Fruit fly (Drosophila melanogaster) whole organism, embryonic: ENCODE results near the gene CG33158.

Source experiments
- Asciz ChIP-seq: fragments of 200-800 bp; sonication (Bioruptor generic); optimal IDR thresholded peaks from 2 replicates; lab custom pipeline; 2017; ENCODE audit warnings: missing biosample characterization, mild to moderate bottlenecking, missing genetic modification characterization, missing genetic modification reagents
- BEAF-32 ChIP-seq: fragments of 200-800 bp; sonication (Bioruptor generic); optimal IDR thresholded peaks from 3 replicates; lab custom pipeline; 2017; ENCODE audit warnings: missing biosample characterization, missing genetic modification characterization, mild to moderate bottlenecking, moderate library complexity, missing genetic modification reagents
- CG12155 ChIP-seq: fragments of 200-800 bp; sonication (Bioruptor generic); optimal IDR thresholded peaks from 3 replicates; lab custom pipeline; 2016; ENCODE audit warnings: missing biosample characterization, missing genetic modification characterization
- CG12236 ChIP-seq: fragments of 200-800 bp; sonication (Bioruptor generic); optimal IDR thresholded peaks from 2 replicates; lab custom pipeline; 2016; ENCODE audit warnings: missing biosample characterization, missing genetic modification characterization
- CG12391 ChIP-seq: fragments of 200-800 bp; sonication (Bioruptor generic); optimal IDR thresholded peaks from 3 replicates; lab custom pipeline; 2018; ENCODE audit warnings: missing biosample characterization, mild to moderate bottlenecking, missing genetic modification characterization, moderate library complexity
- CG13424 ChIP-seq: fragments of 200-800 bp; sonication (Bioruptor generic); optimal IDR thresholded peaks from 2 replicates; lab custom pipeline; 2019; ENCODE audit warnings: missing biosample characterization, mild to moderate bottlenecking, missing genetic modification characterization, moderate library complexity
- CG13775 ChIP-seq: fragments of 200-800 bp; sonication (Bioruptor generic); optimal IDR thresholded peaks from 3 replicates; lab custom pipeline; 2017; ENCODE audit warnings: missing biosample characterization, mild to moderate bottlenecking, missing genetic modification characterization
- CG17361 ChIP-seq: fragments of 200-800 bp; sonication (Bioruptor generic); IDR thresholded peaks from 3 replicates; pipeline ENCODE4 v1.3.6; 2022; ENCODE audit warnings: missing biosample characterization, missing genetic modification characterization
- CG17802 ChIP-seq: fragments of 200-800 bp; sonication (Bioruptor generic); optimal IDR thresholded peaks from 2 replicates; lab custom pipeline; 2018; ENCODE audit warnings: missing biosample characterization, mild to moderate bottlenecking, missing genetic modification characterization, moderate library complexity
- CG31441 ChIP-seq: fragments of 200-800 bp; sonication (Bioruptor generic); IDR thresholded peaks from 2 replicates; pipeline ENCODE4 v1.3.6; 2022; ENCODE audit warnings: missing biosample characterization, missing genetic modification characterization
- CG32532 ChIP-seq: fragments of 200-800 bp; sonication (Bioruptor generic); IDR thresholded peaks from 2 replicates; pipeline ENCODE4 v1.3.6; 2022; ENCODE audit warnings: missing biosample characterization, missing genetic modification characterization
- CG43689 ChIP-seq: fragments of 200-800 bp; sonication (Bioruptor generic); IDR thresholded peaks from 2 replicates; pipeline ENCODE4 v1.3.6; 2022; ENCODE audit warnings: missing biosample characterization, missing genetic modification characterization
- CG5180 ChIP-seq: fragments of 200-800 bp; sonication (Bioruptor generic); optimal IDR thresholded peaks from 3 replicates; lab custom pipeline; 2017; ENCODE audit warnings: missing biosample characterization, missing genetic modification characterization, mild to moderate bottlenecking, moderate library complexity, missing genetic modification reagents
- CG5245 ChIP-seq: fragments of 200-800 bp; sonication (Bioruptor generic); optimal IDR thresholded peaks from 3 replicates; lab custom pipeline; 2016; ENCODE audit warnings: missing biosample characterization, missing genetic modification characterization
- CG6254 ChIP-seq: fragments of 200-800 bp; sonication (Bioruptor generic); optimal IDR thresholded peaks from 3 replicates; lab custom pipeline; 2017; ENCODE audit warnings: mild to moderate bottlenecking, missing biosample characterization, missing genetic modification reagents, missing genetic modification characterization
- CG6689 ChIP-seq: fragments of 200-800 bp; sonication (Bioruptor generic); IDR thresholded peaks from 2 replicates; pipeline ENCODE4 v1.3.6; 2022; ENCODE audit warnings: missing biosample characterization, missing genetic modification characterization
- D ChIP-seq, 2 experiments: fragments of 200-800 bp in 1 of 2; fragments of >200 bp in 1 of 2; sonication (Bioruptor generic) in 1 of 2; optimal IDR thresholded peaks; 2 replicates in 1 of 2; 3 replicates in 1 of 2; lab custom pipeline; 2017; ENCODE audit warnings: mild to moderate bottlenecking in 1 of 2, missing biosample characterization in 1 of 2, missing genetic modification characterization in 1 of 2, missing genetic modification reagents in 1 of 2
- HLHmδ ChIP-seq: fragments of 200-800 bp; sonication (Bioruptor generic); optimal IDR thresholded peaks from 2 replicates; lab custom pipeline; 2018; ENCODE audit warnings: missing biosample characterization, mild to moderate bottlenecking, missing genetic modification characterization, moderate library complexity
- MBD-R2 ChIP-seq: fragments of 200-800 bp; sonication (Bioruptor generic); IDR thresholded peaks from 2 replicates; pipeline ENCODE4 v1.3.6; 2022; ENCODE audit warnings: missing biosample characterization, missing genetic modification characterization
- Mad ChIP-seq: fragments of 200-800 bp; sonication (Bioruptor generic); optimal IDR thresholded peaks from 2 replicates; lab custom pipeline; 2016; ENCODE audit warnings: missing biosample characterization, missing genetic modification characterization
- Meics ChIP-seq: fragments of 200-800 bp; sonication (Bioruptor generic); optimal IDR thresholded peaks from 2 replicates; lab custom pipeline; 2017; ENCODE audit warnings: missing biosample characterization, mild to moderate bottlenecking, missing genetic modification characterization
- NFAT ChIP-seq: fragments of 200-800 bp; sonication (Bioruptor generic); IDR thresholded peaks from 2 replicates; pipeline ENCODE4 v1.3.6; 2022; ENCODE audit warnings: missing biosample characterization, missing genetic modification characterization
- PHDP ChIP-seq: fragments of 200-800 bp; sonication (Bioruptor generic); optimal IDR thresholded peaks from 3 replicates; lab custom pipeline; 2018; ENCODE audit warnings: missing biosample characterization, mild to moderate bottlenecking, missing genetic modification characterization, moderate library complexity
- Ptx1 ChIP-seq: fragments of 200-800 bp; sonication (Bioruptor generic); IDR thresholded peaks from 2 replicates; pipeline ENCODE4 v1.3.6; 2022; ENCODE audit warnings: missing biosample characterization, missing genetic modification characterization
- Ssrp ChIP-seq: fragments of 200-800 bp; sonication (Bioruptor generic); optimal IDR thresholded peaks from 2 replicates; lab custom pipeline; 2018; ENCODE audit warnings: missing biosample characterization, mild to moderate bottlenecking, missing genetic modification characterization, moderate library complexity
- ato ChIP-seq: fragments of 200-800 bp; sonication (Bioruptor generic); IDR thresholded peaks from 2 replicates; pipeline ENCODE4 v1.3.6; 2022; ENCODE audit warnings: missing biosample characterization, missing genetic modification characterization; ENCODE audit not compliant: partially characterized antibody
- crp ChIP-seq, 2 experiments: fragments of 200-800 bp; sonication (Bioruptor generic); optimal IDR thresholded peaks; 2 replicates in 1 of 2; 3 replicates in 1 of 2; lab custom pipeline; 2017; ENCODE audit warnings: missing biosample characterization in 2 of 2, missing genetic modification characterization in 2 of 2, mild to moderate bottlenecking in 1 of 2, moderate library complexity in 1 of 2
- dmrt11E ChIP-seq: fragments of 200-800 bp; sonication (Bioruptor generic); optimal IDR thresholded peaks from 3 replicates; lab custom pipeline; 2018; ENCODE audit warnings: missing biosample characterization, mild to moderate bottlenecking, missing genetic modification characterization, moderate library complexity
- fu2 ChIP-seq: fragments of 200-800 bp; sonication (Bioruptor generic); optimal IDR thresholded peaks from 2 replicates; lab custom pipeline; 2016; ENCODE audit warnings: missing biosample characterization, missing genetic modification characterization
- gcm ChIP-seq: fragments of 200-800 bp; sonication (Bioruptor generic); optimal IDR thresholded peaks from 2 replicates; lab custom pipeline; 2019; ENCODE audit warnings: missing biosample characterization, mild to moderate bottlenecking, missing genetic modification characterization, moderate library complexity
- gem ChIP-seq: fragments of 200-800 bp; sonication (Bioruptor generic); optimal IDR thresholded peaks from 2 replicates; lab custom pipeline; 2019; ENCODE audit warnings: missing biosample characterization, mild to moderate bottlenecking, missing genetic modification characterization, moderate library complexity
- gsb ChIP-seq: fragments of 200-800 bp; sonication (Bioruptor generic); IDR thresholded peaks from 2 replicates; pipeline ENCODE4 v1.3.6; 2022; ENCODE audit warnings: missing biosample characterization, missing genetic modification characterization
- gsb-n ChIP-seq: fragments of 200-800 bp; sonication (Bioruptor generic); optimal IDR thresholded peaks from 3 replicates; lab custom pipeline; 2018; ENCODE audit warnings: missing biosample characterization, mild to moderate bottlenecking, missing genetic modification characterization
- klu ChIP-seq: fragments of 200-800 bp; sonication (Bioruptor generic); IDR thresholded peaks from 2 replicates; pipeline ENCODE4 v1.3.6; 2022; ENCODE audit warnings: missing biosample characterization, missing genetic modification characterization
- lbe ChIP-seq: fragments of 200-800 bp; sonication (Bioruptor generic); optimal IDR thresholded peaks from 2 replicates; lab custom pipeline; 2016; ENCODE audit warnings: missing biosample characterization, mild to moderate bottlenecking, missing genetic modification characterization
- lmd ChIP-seq: fragments of 200-800 bp; sonication (Bioruptor generic); IDR thresholded peaks from 2 replicates; pipeline ENCODE4 v1.3.6; 2022; ENCODE audit warnings: missing biosample characterization, missing genetic modification characterization
- nom ChIP-seq: fragments of 200-800 bp; sonication (Bioruptor generic); optimal IDR thresholded peaks from 2 replicates; lab custom pipeline; 2017; ENCODE audit warnings: missing biosample characterization, missing genetic modification characterization, mild to moderate bottlenecking, moderate library complexity, missing genetic modification reagents
- onecut ChIP-seq: fragments of 200-800 bp; sonication (Bioruptor generic); IDR thresholded peaks from 2 replicates; pipeline ENCODE4 v1.3.6; 2022; ENCODE audit warnings: missing biosample characterization, missing genetic modification characterization
- otp ChIP-seq: fragments of 200-800 bp; sonication (Bioruptor generic); IDR thresholded peaks from 3 replicates; pipeline ENCODE4, ENCODE4 v1.3.6; 2022; ENCODE audit warnings: missing biosample characterization, missing genetic modification characterization
- sc ChIP-seq, 3 experiments: fragments of >200 bp in 2 of 3; fragments of 200-800 bp in 1 of 3; sonication (Bioruptor generic) in 1 of 3; optimal IDR thresholded peaks; 2 replicates in 2 of 3; 3 replicates in 1 of 3; lab custom pipeline; 2017; ENCODE audit warnings: mild to moderate bottlenecking in 1 of 3, missing biosample characterization in 1 of 3, missing genetic modification characterization in 1 of 3, missing genetic modification reagents in 1 of 3
- sob ChIP-seq: fragments of 200-800 bp; sonication (Bioruptor generic); IDR thresholded peaks from 2 replicates; pipeline ENCODE4 v1.3.6; 2022; ENCODE audit warnings: missing biosample characterization, missing genetic modification characterization
- twi ChIP-seq: fragments of 200-800 bp; optimal IDR thresholded peaks from 2 replicates; lab custom pipeline; 2019; ENCODE audit warnings: missing biosample characterization, mild to moderate bottlenecking, missing genetic modification characterization, moderate library complexity
- wdn ChIP-seq: fragments of 200-800 bp; sonication (Bioruptor generic); IDR thresholded peaks from 2 replicates; pipeline ENCODE4 v1.3.6; 2022; ENCODE audit warnings: missing biosample characterization, missing genetic modification characterization
- zf30C ChIP-seq: fragments of 200-800 bp; sonication (Bioruptor generic); optimal IDR thresholded peaks from 3 replicates; lab custom pipeline; 2018; ENCODE audit warnings: missing biosample characterization, mild to moderate bottlenecking, missing genetic modification characterization
- zfh1 ChIP-seq: fragments of 200-800 bp; sonication (Bioruptor generic); IDR thresholded peaks from 3 replicates; pipeline ENCODE4 v1.3.6; 2022; ENCODE audit warnings: missing biosample characterization, missing genetic modification characterization

Gene CG33158

DNA sequence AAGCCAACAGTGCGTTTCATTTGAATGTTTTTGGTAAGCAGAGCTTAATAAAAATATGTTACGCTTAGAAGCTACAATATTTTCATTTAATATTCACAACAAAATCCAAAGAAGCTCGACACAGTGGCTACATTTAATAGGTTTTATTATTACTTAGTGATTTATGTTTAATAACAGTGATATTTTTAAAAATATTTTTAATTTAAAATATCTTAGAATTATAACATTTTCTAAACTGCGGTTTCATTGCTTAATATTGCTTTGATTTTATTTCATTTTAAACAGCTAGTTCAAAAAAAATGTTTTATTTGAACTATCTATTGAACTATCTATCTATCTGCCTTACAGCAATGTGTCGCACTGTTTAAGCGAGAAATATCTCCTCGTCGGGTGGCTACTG, 68.4 kb downstream of the CG33158 start (continued):
- TF ChIP-seq CG5245 (GFP tag; lab: Kevin White, UChicago) (no peak), CG12236 (GFP tag; lab: Kevin White, UChicago) (no peak), Meics (GFP tag; lab: Kevin White, UChicago) (no peak)

DNA sequence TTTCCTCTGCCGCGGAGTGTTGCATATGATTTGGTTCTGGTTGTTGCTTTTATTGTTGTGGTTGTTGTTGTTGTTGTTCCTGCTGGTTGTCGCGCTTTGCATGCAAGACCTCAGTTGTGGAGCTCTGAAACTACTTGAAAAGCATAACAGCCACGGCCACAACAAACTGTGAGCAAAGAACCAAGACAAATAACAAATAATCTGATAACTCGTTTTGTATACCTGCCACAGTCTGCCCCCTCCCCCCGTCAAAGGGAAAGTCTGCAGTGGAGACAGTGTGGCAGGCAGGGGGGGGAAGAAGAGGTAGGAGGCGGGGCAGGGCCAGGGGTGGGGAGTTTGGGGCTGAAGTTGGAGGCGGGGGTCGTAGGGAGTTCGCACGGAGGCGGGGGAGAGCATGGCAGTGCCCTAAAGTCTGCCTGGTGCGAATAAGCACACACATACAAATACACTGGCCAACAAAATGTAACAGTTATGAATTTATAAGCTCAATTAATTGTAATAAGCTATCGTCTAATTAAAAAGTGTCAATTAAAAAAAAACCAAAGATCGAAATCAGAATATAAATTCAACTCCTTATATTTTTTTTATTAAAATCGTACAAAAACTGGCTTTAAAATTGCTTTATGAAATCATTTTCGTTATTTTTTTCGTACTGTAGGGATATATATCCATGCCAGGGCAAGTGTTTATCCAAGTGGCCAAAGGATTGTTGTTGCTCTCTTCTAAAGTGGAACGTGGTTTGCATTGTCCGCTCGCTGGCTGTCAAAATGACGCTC, 69.3 kb downstream of the CG33158 start:
- TF ChIP-seq D (optimal IDR thresholded peaks at IDR 0.05; lab: Kevin White, UChicago) (no peak), D (GFP tag; optimal IDR thresholded peaks at IDR 0.05; lab: Kevin White, UChicago) (peak; percentile 56), fu2 (GFP tag; lab: Kevin White, UChicago) (no peak), ato (GFP tag; lab: Robert Waterston, UW) (0 out of 2 replicates have a peak, but pooled peaks have one; percentile 31), CG13424 (peak; percentile 17), Mad (GFP tag; lab: Kevin White, UChicago) (no peak), gem (tag; lab: Kevin White, UChicago) (peak; percentile 76), sob (GFP tag; lab: Robert Waterston, UW) (peak; percentile 35; the same call in 1 of the 2 replicates), CG6689 (GFP tag; lab: Robert Waterston, UW) (0 out of 2 replicates have a peak, but pooled peaks have one; percentile 14), gsb-n (tag; lab: Kevin White, UChicago) (peak; percentile 34), lmd (GFP tag; lab: Robert Waterston, UW) (peak; percentile 33; the same call in 1 of the 2 replicates), CG12391 (tag; lab: Kevin White, UChicago) (peak; percentile 50), CG5180 (GFP tag; lab: Kevin White, UChicago) (no peak), lbe (GFP tag; lab: Kevin White, UChicago) (peak; percentile 49), twi (tag; lab: Kevin White, UChicago) (no peak), CG13775 (GFP tag; lab: Kevin White, UChicago) (peak; percentile 3), CG6254 (GFP tag; lab: Kevin White, UChicago) (peak; percentile 17), klu (GFP tag; lab: Robert Waterston, UW) (0 out of 2 replicates have a peak, but pooled peaks have one; percentile 10), PHDP (tag; lab: Kevin White, UChicago) (peak; percentile 4), zf30C (peak; percentile 22), Ssrp (tag; lab: Kevin White, UChicago) (peak; percentile 43), nom (GFP tag; lab: Kevin White, UChicago) (peak; percentile 12), CG17361 (GFP tag; lab: Robert Waterston, UW) (peak; percentile 64), sc (optimal IDR thresholded peaks at IDR 0.05; lab: Kevin White, UChicago) (no peak), sc (GFP tag; optimal IDR thresholded peaks at IDR 0.05; lab: Kevin White, UChicago) (peak; percentile 30), CG43689 (no peak), HLHmδ (GFP tag; lab: Kevin White, UChicago) (peak; percentile 83), gcm (GFP tag; lab: Kevin White, UChicago) (no peak), wdn (GFP tag; lab: Robert Waterston, UW) (no peak), CG12155 (GFP tag; lab: Kevin White, UChicago) (no peak), NFAT (GFP tag; lab: Robert Waterston, UW) (0 out of 2 replicates have a peak, but pooled peaks have one; percentile 24), BEAF-32 (GFP tag; lab: Kevin White, UChicago) (no peak), otp (GFP tag; lab: Robert Waterston, UW) (peak; percentile 54; the same call in 1 of the 3 replicates), dmrt11E (tag; lab: Kevin White, UChicago) (peak; percentile 68), MBD-R2 (GFP tag; lab: Robert Waterston, UW) (no peak), zfh1 (GFP tag; lab: Robert Waterston, UW) (no peak), Ptx1 (GFP tag; lab: Robert Waterston, UW) (peak; percentile 40; the same call in 1 of the 2 replicates), onecut (GFP tag; lab: Robert Waterston, UW) (peak; percentile 17; the same call in 1 of the 2 replicates), CG32532 (GFP tag; lab: Robert Waterston, UW) (peak; percentile 19; the same call in 1 of the 2 replicates), gsb (no peak), CG17802 (tag; lab: Kevin White, UChicago) (peak; percentile 10), Asciz (peak; percentile 16), crp (GFP tag; optimal IDR thresholded peaks at IDR 0.05; lab: Kevin White, UChicago) (no peak), CG31441 (peak; percentile 57)
